Fruit fly (Drosophila melanogaster) whole organism, embryonic: ENCODE results near the gene CG15880.

Source experiments
- ATbp ChIP-seq: fragments of 200-800 bp; sonication (Bioruptor generic); optimal IDR thresholded peaks from 2 replicates; lab custom pipeline; 2017; ENCODE audit warnings: missing biosample characterization, mild to moderate bottlenecking, missing genetic modification characterization, missing genetic modification reagents
- C15 ChIP-seq: fragments of 200-800 bp; sonication (Bioruptor generic); IDR thresholded peaks from 3 replicates; pipeline ENCODE4 v1.3.6; 2022; ENCODE audit warnings: missing biosample characterization, missing genetic modification characterization
- CG10147 ChIP-seq: fragments of 200-800 bp; sonication (Bioruptor generic); optimal IDR thresholded peaks from 2 replicates; lab custom pipeline; 2019; ENCODE audit warnings: missing biosample characterization, mild to moderate bottlenecking, missing genetic modification characterization, moderate library complexity
- CG10209 ChIP-seq: fragments of 200-800 bp; sonication (Bioruptor generic); optimal IDR thresholded peaks from 3 replicates; lab custom pipeline; 2017; ENCODE audit warnings: missing biosample characterization, mild to moderate bottlenecking, missing genetic modification characterization, missing genetic modification reagents
- CG10366 ChIP-seq: fragments of 200-800 bp; sonication (Bioruptor generic); IDR thresholded peaks from 2 replicates; pipeline ENCODE4 v1.3.6; 2022; ENCODE audit warnings: missing biosample characterization, missing genetic modification characterization
- CG12299 ChIP-seq: fragments of 200-800 bp; sonication (Bioruptor generic); optimal IDR thresholded peaks from 2 replicates; lab custom pipeline; 2018; ENCODE audit warnings: missing biosample characterization, mild to moderate bottlenecking, missing genetic modification characterization
- CG1233 ChIP-seq: fragments of 200-800 bp; sonication (Bioruptor generic); optimal IDR thresholded peaks from 4 replicates; lab custom pipeline; 2018; ENCODE audit warnings: missing biosample characterization, mild to moderate bottlenecking, missing genetic modification characterization
- CG14014 ChIP-seq: fragments of 200-800 bp; sonication (Bioruptor generic); IDR thresholded peaks from 2 replicates; pipeline ENCODE4 v1.3.6; 2022; ENCODE audit warnings: missing biosample characterization, missing genetic modification characterization
- CG14860 ChIP-seq: fragments of 200-800 bp; sonication (Bioruptor generic); IDR thresholded peaks from 3 replicates; pipeline ENCODE4 v1.3.6; 2022; ENCODE audit warnings: missing biosample characterization, missing genetic modification characterization; ENCODE audit not compliant: partially characterized antibody
- CG18764 ChIP-seq: fragments of 200-800 bp; sonication (Bioruptor generic); optimal IDR thresholded peaks from 3 replicates; lab custom pipeline; 2016; ENCODE audit warnings: missing biosample characterization, missing genetic modification characterization
- CG2202 ChIP-seq: fragments of 200-800 bp; sonication (Bioruptor generic); optimal IDR thresholded peaks from 2 replicates; lab custom pipeline; 2018; ENCODE audit warnings: missing biosample characterization, mild to moderate bottlenecking, missing genetic modification characterization
- CG34376 ChIP-seq: fragments of 200-800 bp; sonication (Bioruptor generic); optimal IDR thresholded peaks from 2 replicates; lab custom pipeline; 2018; ENCODE audit warnings: missing biosample characterization, mild to moderate bottlenecking, missing genetic modification characterization
- CG3726 ChIP-seq: fragments of 200-800 bp; sonication (Bioruptor generic); IDR thresholded peaks from 3 replicates; pipeline ENCODE4, ENCODE4 v1.3.6; 2022; ENCODE audit warnings: missing biosample characterization, missing genetic modification characterization
- CG3838 ChIP-seq: fragments of 200-800 bp; sonication (Bioruptor generic); optimal IDR thresholded peaks from 3 replicates; lab custom pipeline; 2016; ENCODE audit warnings: missing biosample characterization, missing genetic modification characterization
- CG4360 ChIP-seq: fragments of 200-800 bp; sonication (Bioruptor generic); IDR thresholded peaks from 2 replicates; pipeline ENCODE4 v1.3.6; 2022; ENCODE audit warnings: missing biosample characterization, missing genetic modification characterization
- CG6813 ChIP-seq: fragments of 200-800 bp; sonication (Bioruptor generic); optimal IDR thresholded peaks from 2 replicates; lab custom pipeline; 2017; ENCODE audit warnings: missing biosample characterization, missing genetic modification characterization, mild to moderate bottlenecking, moderate library complexity, missing genetic modification reagents
- CG8765 ChIP-seq: fragments of 200-800 bp; sonication (Bioruptor generic); IDR thresholded peaks from 2 replicates; pipeline ENCODE4 v1.3.6; 2022; ENCODE audit warnings: missing biosample characterization, missing genetic modification characterization
- CG8924 ChIP-seq: fragments of 200-800 bp; optimal IDR thresholded peaks from 3 replicates; lab custom pipeline; 2019; ENCODE audit warnings: missing biosample characterization, mild to moderate bottlenecking, missing genetic modification characterization, moderate library complexity
- CG9727 ChIP-seq: fragments of 200-800 bp; sonication (Bioruptor generic); optimal IDR thresholded peaks from 3 replicates; lab custom pipeline; 2017; ENCODE audit warnings: missing biosample characterization, mild to moderate bottlenecking, missing genetic modification characterization
- Camta ChIP-seq: fragments of 200-800 bp; sonication (Bioruptor generic); optimal IDR thresholded peaks from 2 replicates; lab custom pipeline; 2016; ENCODE audit warnings: missing biosample characterization, missing genetic modification characterization
- Dref ChIP-seq: fragments of 200-800 bp; sonication (Bioruptor generic); IDR thresholded peaks from 2 replicates; pipeline ENCODE4 v1.3.6; 2022; ENCODE audit warnings: missing biosample characterization, missing genetic modification characterization
- Drgx ChIP-seq: fragments of 200-800 bp; sonication (Bioruptor generic); IDR thresholded peaks from 2 replicates; pipeline ENCODE4 v1.3.6; 2022; ENCODE audit warnings: missing biosample characterization, missing genetic modification characterization
- Eip74EF ChIP-seq, 2 experiments: fragments of 200-800 bp in 1 of 2; fragments of >200 bp in 1 of 2; sonication (Bioruptor generic) in 1 of 2; optimal IDR thresholded peaks; 2 replicates each; lab custom pipeline; 2017 to 2019; ENCODE audit warnings: missing biosample characterization in 2 of 2, missing genetic modification characterization in 2 of 2, mild to moderate bottlenecking in 1 of 2, moderate library complexity in 1 of 2
- Hr3 ChIP-seq: fragments of 200-800 bp; sonication (Bioruptor generic); optimal IDR thresholded peaks from 3 replicates; lab custom pipeline; 2016; ENCODE audit warnings: missing biosample characterization, missing genetic modification characterization
- Hsf ChIP-seq: fragments of 200-800 bp; sonication (Bioruptor generic); optimal IDR thresholded peaks from 3 replicates; lab custom pipeline; 2016; ENCODE audit warnings: missing biosample characterization, missing genetic modification characterization
- Max ChIP-seq: fragments of 200-800 bp; sonication (Bioruptor generic); optimal IDR thresholded peaks from 2 replicates; lab custom pipeline; 2016; ENCODE audit warnings: missing biosample characterization, mild to moderate bottlenecking, missing genetic modification characterization
- Myb ChIP-seq: fragments of 200-800 bp; sonication (Bioruptor generic); optimal IDR thresholded peaks from 2 replicates; lab custom pipeline; 2016; ENCODE audit warnings: missing biosample characterization, missing genetic modification characterization
- Sin3A ChIP-seq: fragments of >200 bp; optimal IDR thresholded peaks from 2 replicates; lab custom pipeline; 2018
- Spps ChIP-seq: fragments of 200-800 bp; sonication (Bioruptor generic); optimal IDR thresholded peaks from 2 replicates; lab custom pipeline; 2018; ENCODE audit warnings: missing biosample characterization, mild to moderate bottlenecking, missing genetic modification characterization
- Stat92E ChIP-seq, 3 experiments: fragments of >200 bp in 2 of 3; fragments of 200-800 bp in 1 of 3; sonication (Bioruptor generic) in 1 of 3; optimal IDR thresholded peaks; 2 replicates each; lab custom pipeline; 2017 to 2019; ENCODE audit warnings: missing biosample characterization in 3 of 3, missing genetic modification characterization in 3 of 3, mild to moderate bottlenecking in 1 of 3, moderate library complexity in 1 of 3
- TFAM ChIP-seq: fragments of 200-800 bp; sonication (Bioruptor generic); optimal IDR thresholded peaks from 2 replicates; lab custom pipeline; 2017; ENCODE audit warnings: missing biosample characterization, missing genetic modification characterization, inconsistent platforms
- Taf1 ChIP-seq: fragments of 200-800 bp; sonication (Bioruptor generic); IDR thresholded peaks from 2 replicates; pipeline ENCODE4 v1.3.6; 2022; ENCODE audit warnings: missing biosample characterization, missing genetic modification characterization
- bowl ChIP-seq: fragments of 200-800 bp; sonication (Bioruptor generic); IDR thresholded peaks from 2 replicates; pipeline ENCODE4 v1.3.6; 2022; ENCODE audit warnings: missing biosample characterization, missing genetic modification characterization
- cato ChIP-seq: fragments of 200-800 bp; sonication (Bioruptor generic); optimal IDR thresholded peaks from 2 replicates; lab custom pipeline; 2016; ENCODE audit warnings: missing biosample characterization, missing genetic modification characterization, borderline replicate concordance
- chif ChIP-seq, 2 experiments: fragments of 200-800 bp; sonication (Bioruptor generic); optimal IDR thresholded peaks; 3 replicates each; lab custom pipeline; 2016; ENCODE audit warnings: missing biosample characterization in 2 of 2, missing genetic modification characterization in 2 of 2
- da ChIP-seq: fragments of 200-800 bp; sonication (Bioruptor generic); optimal IDR thresholded peaks from 2 replicates; lab custom pipeline; 2016; ENCODE audit warnings: missing biosample characterization, missing genetic modification characterization
- dan ChIP-seq: fragments of 200-800 bp; sonication (Bioruptor generic); IDR thresholded peaks from 2 replicates; pipeline ENCODE4 v1.3.6; 2022; ENCODE audit warnings: missing biosample characterization, missing genetic modification characterization
- dmrt11E ChIP-seq: fragments of 200-800 bp; sonication (Bioruptor generic); optimal IDR thresholded peaks from 3 replicates; lab custom pipeline; 2018; ENCODE audit warnings: missing biosample characterization, mild to moderate bottlenecking, missing genetic modification characterization, moderate library complexity
- ewg ChIP-seq: fragments of 200-800 bp; sonication (Bioruptor generic); optimal IDR thresholded peaks from 3 replicates; lab custom pipeline; 2017; ENCODE audit warnings: mild to moderate bottlenecking, missing biosample characterization, missing genetic modification reagents, missing genetic modification characterization
- hth ChIP-seq: fragments of >200 bp; optimal IDR thresholded peaks from 2 replicates; lab custom pipeline; 2017; ENCODE audit warnings: inconsistent platforms
- jigr1 ChIP-seq: fragments of 200-800 bp; sonication (Bioruptor generic); IDR thresholded peaks from 3 replicates; pipeline ENCODE4 v1.3.6; 2022; ENCODE audit warnings: missing biosample characterization, missing genetic modification characterization
- mld ChIP-seq: fragments of 200-800 bp; sonication (Bioruptor generic); IDR thresholded peaks from 3 replicates; pipeline ENCODE4 v1.3.6; 2022; ENCODE audit warnings: missing biosample characterization, missing genetic modification characterization; ENCODE audit not compliant: partially characterized antibody
- otp ChIP-seq: fragments of 200-800 bp; sonication (Bioruptor generic); IDR thresholded peaks from 3 replicates; pipeline ENCODE4, ENCODE4 v1.3.6; 2022; ENCODE audit warnings: missing biosample characterization, missing genetic modification characterization
- pum ChIP-seq: fragments of 200-800 bp; sonication (Bioruptor generic); optimal IDR thresholded peaks from 2 replicates; lab custom pipeline; 2016; ENCODE audit warnings: missing biosample characterization, missing genetic modification characterization
- run ChIP-seq: fragments of 200-800 bp; sonication (Bioruptor generic); optimal IDR thresholded peaks from 3 replicates; lab custom pipeline; 2018; ENCODE audit warnings: missing biosample characterization, mild to moderate bottlenecking, missing genetic modification characterization
- shn ChIP-seq: fragments of 200-800 bp; sonication (Bioruptor generic); optimal IDR thresholded peaks from 3 replicates; lab custom pipeline; 2016; ENCODE audit warnings: missing biosample characterization, missing genetic modification characterization
- tin ChIP-seq: fragments of 200-800 bp; sonication (Bioruptor generic); optimal IDR thresholded peaks from 3 replicates; lab custom pipeline; 2016; ENCODE audit warnings: missing biosample characterization, missing genetic modification characterization
- zfh1 ChIP-seq: fragments of 200-800 bp; sonication (Bioruptor generic); IDR thresholded peaks from 3 replicates; pipeline ENCODE4 v1.3.6; 2022; ENCODE audit warnings: missing biosample characterization, missing genetic modification characterization

The CG15880 gene

dm6 chr2L:817850-818249 is at the start of gene CG15880:
Gene CG15880 (minus strand): TSS chr2L:817950.
- TF ChIP-seq CG34376 (no peak), da (GFP tag; lab: Kevin White, UChicago) (no peak), Max (GFP tag; lab: Kevin White, UChicago) (no peak), ATbp (GFP tag; lab: Kevin White, UChicago) (no peak), CG8924 (tag; lab: Kevin White, UChicago) (no peak), CG1233 (GFP tag; lab: Kevin White, UChicago) (no peak), TFAM (GFP tag; lab: Kevin White, UChicago) (no peak), run (tag; lab: Kevin White, UChicago) (no peak)

- TF ChIP-seq Stat92E (GFP tag; optimal IDR thresholded peaks at IDR 0.05; lab: Kevin White, UChicago) (peak in 1 of 3 experiments; percentile 66), dan (GFP tag; lab: Robert Waterston, UW) (peak; percentile 66; the same call in 1 of the 2 replicates), bowl (GFP tag; lab: Robert Waterston, UW) (peak; percentile 89), CG6813 (GFP tag; lab: Kevin White, UChicago) (peak; percentile 91), cato (GFP tag; lab: Kevin White, UChicago) (peak; percentile 80), CG3838 (GFP tag; lab: Kevin White, UChicago) (peak; percentile 62), CG4360 (GFP tag; lab: Robert Waterston, UW) (peak; percentile 64), zfh1 (peak; percentile 96), ewg (GFP tag; lab: Kevin White, UChicago) (peak; percentile 71), CG3726 (GFP tag; lab: Robert Waterston, UW) (peak; percentile 88), CG8765 (peak; percentile 91), Spps (tag; lab: Kevin White, UChicago) (peak; percentile 75), chif (GFP tag; optimal IDR thresholded peaks at IDR 0.05; lab: Kevin White, UChicago) (peak; percentile 87 to 94), CG12299 (tag; lab: Kevin White, UChicago) (peak; percentile 93), CG10147 (peak; percentile 90), tin (peak; percentile 93), hth (lab: Kevin White, UChicago) (no peak), Eip74EF (GFP tag; optimal IDR thresholded peaks at IDR 0.05; lab: Kevin White, UChicago) (peak in 1 of 2 experiments; percentile 87), CG10209 (peak; percentile 91), Hsf (peak; percentile 92), dmrt11E (tag; lab: Kevin White, UChicago) (peak; percentile 87), CG14014 (GFP tag; lab: Robert Waterston, UW) (peak; percentile 97), Dref (no peak), Taf1 (peak; percentile 91), jigr1 (GFP tag; lab: Robert Waterston, UW) (peak; percentile 88; the same call in 2 of the 3 replicates), otp (GFP tag; lab: Robert Waterston, UW) (peak; percentile 93), CG18764 (GFP tag; lab: Kevin White, UChicago) (peak; percentile 81), Drgx (GFP tag; lab: Robert Waterston, UW) (peak; percentile 97), pum (GFP tag; lab: Kevin White, UChicago) (peak; percentile 87), Hr3 (GFP tag; lab: Kevin White, UChicago) (peak; percentile 85), shn (GFP tag; lab: Kevin White, UChicago) (peak; percentile 75), CG9727 (GFP tag; lab: Kevin White, UChicago) (peak; percentile 91), ATbp (GFP tag; lab: Kevin White, UChicago) (peak; percentile 90), Sin3A (lab: Kevin White, UChicago) (no peak), CG10366 (GFP tag; lab: Robert Waterston, UW) (peak; percentile 96), mld (GFP tag; lab: Robert Waterston, UW) (0 out of 3 replicates have a peak, but pooled peaks have one; percentile 43), CG2202 (tag; lab: Kevin White, UChicago) (peak; percentile 79), Camta (GFP tag; lab: Kevin White, UChicago) (peak; percentile 90), Myb (GFP tag; lab: Kevin White, UChicago) (peak; percentile 65), C15 (GFP tag; lab: Robert Waterston, UW) (peak; percentile 88), CG14860 (GFP tag; lab: Robert Waterston, UW) (no peak)
Observed at dm6 chr2L:866950-867744, 49.4 kb upstream of the CG15880 start.
